Worm (Caenorhabditis elegans): Measurements from ENCODE around the gene mnr-1.
A peak's percentile ranks its signal among the peaks of the same experiment; 100 is the strongest.

Gene mnr-1

DNA sequence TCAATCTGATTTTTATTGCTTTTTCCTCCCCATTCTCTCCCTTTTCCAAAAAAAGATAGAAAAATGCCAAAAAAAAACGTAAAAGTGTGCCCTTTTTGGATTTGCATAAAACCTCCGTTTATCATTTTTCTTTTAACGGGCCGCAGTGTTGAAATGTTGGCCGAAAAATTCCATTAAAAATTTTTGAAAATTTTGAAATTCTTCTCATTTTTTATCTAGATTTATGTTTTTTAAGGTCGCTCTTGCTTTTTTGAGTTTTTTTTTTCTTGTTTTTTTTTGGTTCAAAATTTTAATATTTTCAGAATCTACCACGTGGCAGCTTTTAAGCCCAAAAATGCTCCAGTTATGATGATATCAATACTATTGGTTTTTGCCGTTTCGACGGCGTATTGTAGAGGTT is at the start of gene mnr-1:
Gene mnr-1 (plus strand): TSS at position 301 of the 400 bp plus-strand sequence.
- TF ChIP-seq nhr-237 (tag; optimal IDR thresholded peaks at IDR 0.05) (no peak), bed-3 (GFP tag; optimal IDR thresholded peaks at IDR 0.05) (no peak), hlh-1 (tag; optimal IDR thresholded peaks at IDR 0.05) (no peak), mep-1 (tag; optimal IDR thresholded peaks at IDR 0.05) (no peak), snpc-4 (tag; optimal IDR thresholded peaks at IDR 0.05) (no peak), unc-39 (tag; optimal IDR thresholded peaks at IDR 0.05) (no peak), unc-120 (tag; optimal IDR thresholded peaks at IDR 0.05; ENCODE audit: poor library complexity, severe bottlenecking) (no peak), zip-8 (tag; optimal IDR thresholded peaks at IDR 0.05) (no peak), M03D4.4 (tag; optimal IDR thresholded peaks at IDR 0.05) (no peak), ceh-39 (tag; optimal IDR thresholded peaks at IDR 0.05) (no peak)

DNA sequence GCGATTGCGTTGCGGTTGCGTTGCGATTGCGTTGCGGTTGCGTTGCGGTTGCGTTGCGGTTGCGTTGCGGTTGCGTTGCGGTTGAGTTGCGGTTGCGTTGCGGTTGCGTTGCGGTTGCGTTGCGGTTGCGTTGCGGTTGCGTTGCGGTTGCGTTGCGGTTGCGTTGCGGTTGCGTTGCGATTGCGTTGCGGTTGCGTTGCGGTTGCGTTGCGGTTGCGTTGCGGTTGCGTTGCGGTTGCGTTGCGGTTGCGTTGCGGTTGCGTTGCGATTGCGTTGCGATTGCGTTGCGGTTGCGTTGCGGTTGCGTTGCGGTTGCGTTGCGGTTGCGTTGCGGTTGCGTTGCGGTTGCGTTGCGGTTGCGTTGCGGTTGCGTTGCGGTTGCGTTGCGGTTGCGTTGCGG is 48.6 kb upstream of the mnr-1 start:
- TF ChIP-seq sptf-1 (tag; optimal IDR thresholded peaks at IDR 0.05) = peak; percentile 56

DNA sequence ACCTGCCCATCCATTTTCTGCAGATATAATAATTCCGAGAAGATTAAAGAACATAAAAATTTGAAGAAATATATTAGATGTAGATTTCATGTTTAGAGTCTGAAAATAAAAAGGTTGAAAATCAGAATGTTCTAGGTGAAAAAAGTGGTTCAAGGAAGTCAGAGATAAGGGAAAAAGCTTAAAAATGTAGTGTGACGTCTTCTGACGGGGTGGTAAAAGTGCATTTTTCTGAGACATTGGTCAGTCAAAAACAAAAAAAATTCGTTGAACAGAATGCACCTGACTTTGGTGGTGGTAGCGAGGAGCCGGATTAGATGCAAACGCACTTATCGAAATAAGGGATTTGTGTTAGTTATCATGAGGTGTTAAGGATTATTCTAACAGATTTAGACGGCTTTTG is 47.8 kb upstream of the mnr-1 start, which contains the start of gene F46B3.23:
Gene F46B3.23 (minus strand): TSS at position 101 of the 400 bp plus-strand sequence.
- TF ChIP-seq nhr-12 (tag; optimal IDR thresholded peaks at IDR 0.05) (no peak), nhr-237 (tag; optimal IDR thresholded peaks at IDR 0.05) (no peak), unc-120 (tag; optimal IDR thresholded peaks at IDR 0.05; ENCODE audit: poor library complexity, severe bottlenecking) (no peak), tbx-8 (GFP tag; optimal IDR thresholded peaks at IDR 0.05) (no peak), cnd-1 (tag; optimal IDR thresholded peaks at IDR 0.05) (no peak), lsy-2 (tag; optimal IDR thresholded peaks at IDR 0.05) (no peak), sptf-1 (tag; optimal IDR thresholded peaks at IDR 0.05) (no peak), M03D4.4 (tag; optimal IDR thresholded peaks at IDR 0.05) (no peak), zip-8 (tag; optimal IDR thresholded peaks at IDR 0.05) (no peak), sem-2 (GFP tag; optimal IDR thresholded peaks at IDR 0.05) (no peak), ceh-43 (GFP tag; optimal IDR thresholded peaks at IDR 0.05) (no peak), blmp-1 (tag; optimal IDR thresholded peaks at IDR 0.05) (no peak), pha-4 (tag; optimal IDR thresholded peaks at IDR 0.05) (no peak), nhr-28 (tag; optimal IDR thresholded peaks at IDR 0.05) (no peak), elt-3 (tag; optimal IDR thresholded peaks at IDR 0.05) (no peak)

DNA sequence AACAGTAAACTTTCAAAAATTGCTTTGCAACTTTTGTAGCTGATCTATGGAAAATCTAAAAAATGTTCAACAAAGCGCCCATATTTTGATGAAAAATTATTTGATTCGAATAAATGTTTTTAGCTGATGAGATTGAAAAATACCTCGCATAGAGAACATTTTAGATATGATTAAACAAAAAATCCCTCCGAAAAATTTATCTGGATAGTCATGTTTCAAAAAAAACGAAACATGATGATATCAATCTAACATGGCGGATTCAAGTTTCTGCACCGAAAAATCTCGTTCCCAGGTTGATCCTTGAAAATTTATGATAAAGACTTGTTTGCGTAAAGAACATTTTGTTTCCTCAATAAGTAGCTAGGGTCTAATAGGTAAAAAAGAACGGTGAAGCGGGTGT is 45.8 kb upstream of the mnr-1 start, which contains the start of gene ttr-12:
Gene ttr-12 (minus strand): TSS at position 101 of the 400 bp plus-strand sequence.
- TF ChIP-seq nhr-2 (tag; optimal IDR thresholded peaks at IDR 0.05) (no peak), tbx-8 (GFP tag; optimal IDR thresholded peaks at IDR 0.05) (no peak), elt-1 (tag; optimal IDR thresholded peaks at IDR 0.05; ENCODE audit: borderline replicate concordance, insufficient read depth) (no peak)

DNA sequence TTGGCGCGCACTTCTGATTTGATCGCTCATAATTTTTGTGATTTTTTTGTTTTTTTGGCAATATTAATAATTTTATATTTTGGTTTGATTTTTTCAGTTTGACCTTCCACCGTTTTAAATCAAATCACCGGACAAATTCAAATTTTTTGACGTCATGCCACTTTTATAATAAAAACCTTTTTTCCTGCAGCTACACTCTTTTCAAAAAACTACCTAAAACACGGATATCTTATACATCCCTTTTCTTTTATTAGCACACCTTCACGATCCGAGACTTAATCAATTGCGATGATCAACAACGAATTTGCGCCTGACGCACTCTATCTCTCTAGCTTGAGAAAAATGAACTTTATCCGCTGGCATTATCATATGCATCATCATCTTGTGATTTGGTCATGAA is 45.0 kb upstream of the mnr-1 start, which contains the start of gene grd-2:
Gene grd-2 (plus strand): TSS at position 301 of the 400 bp plus-strand sequence.
- TF ChIP-seq unc-39 (tag; optimal IDR thresholded peaks at IDR 0.05) = no peak

DNA sequence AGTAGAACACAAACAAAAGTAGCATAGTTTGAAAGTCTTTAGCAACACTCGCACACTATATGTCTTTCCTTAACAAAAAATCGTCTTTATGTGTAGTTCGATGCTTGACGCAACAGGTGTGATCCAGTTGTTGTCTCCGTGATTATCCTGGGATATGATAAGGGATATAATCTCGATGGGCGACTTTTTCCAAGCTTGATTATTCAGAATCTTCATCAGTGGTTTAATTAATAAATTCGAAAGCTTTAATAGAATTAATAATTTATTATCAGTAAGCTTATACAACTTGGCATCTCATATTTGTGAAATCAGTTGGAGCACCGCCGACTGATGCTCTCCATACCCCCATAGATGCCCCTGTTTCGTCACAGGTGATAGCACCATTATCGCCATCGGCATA is 35.8 kb upstream of the mnr-1 start, which contains the start of gene F46B3.7:
Gene F46B3.7 (minus strand): TSS at position 101 of the 400 bp plus-strand sequence.
- TF ChIP-seq unc-120 (tag; optimal IDR thresholded peaks at IDR 0.05; ENCODE audit: poor library complexity, severe bottlenecking) = no peak
- no peak for TF ChIP-seq hlh-1 (tag; optimal IDR thresholded peaks at IDR 0.05)
- TF ChIP-seq drap-1 (GFP tag; optimal IDR thresholded peaks at IDR 0.05) = no peak
- no peak for TF ChIP-seq sptf-1 (tag; optimal IDR thresholded peaks at IDR 0.05)
- no peak for TF ChIP-seq ham-2 (GFP tag; optimal IDR thresholded peaks at IDR 0.05)
- TF ChIP-seq ces-1 (GFP tag; optimal IDR thresholded peaks at IDR 0.05) = no peak
- TF ChIP-seq ceh-83 (GFP tag; optimal IDR thresholded peaks at IDR 0.05) = no peak
- no peak for TF ChIP-seq blmp-1 (tag; optimal IDR thresholded peaks at IDR 0.05)
- no peak for TF ChIP-seq ceh-39 (tag; optimal IDR thresholded peaks at IDR 0.05)

DNA sequence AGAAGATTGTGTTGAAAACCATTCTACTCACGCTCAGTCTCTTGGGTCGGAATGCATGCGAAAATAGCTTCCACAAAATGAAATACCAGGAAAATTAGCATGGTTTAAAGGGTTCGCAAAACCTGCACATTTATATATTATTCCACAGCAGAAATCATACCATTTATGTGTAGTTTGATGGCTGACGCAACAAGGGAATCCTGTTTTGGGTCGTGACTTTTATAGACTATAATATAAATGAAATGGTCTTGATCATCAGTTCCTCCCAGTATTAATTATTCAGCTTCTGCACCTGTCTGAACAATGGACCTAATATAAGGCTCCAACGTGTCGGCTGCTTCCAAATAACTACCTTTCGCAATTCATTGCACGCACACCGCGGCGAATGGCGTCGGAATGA is 31.4 kb upstream of the mnr-1 start, which contains the start of gene F46B3.8:
Gene F46B3.8 (minus strand): TSS at position 101 of the 400 bp plus-strand sequence.
- TF ChIP-seq lin-13 (tag; optimal IDR thresholded peaks at IDR 0.05) (no peak), hlh-1 (tag; optimal IDR thresholded peaks at IDR 0.05) (no peak), M03D4.4 (tag; optimal IDR thresholded peaks at IDR 0.05) (no peak)
